Fruit fly (Drosophila melanogaster) whole organism, adult: ENCODE measurements around the gene CG33271.

Experiments
- CG11617 ChIP-seq: fragments of 200-800 bp; sonication (Bioruptor generic); optimal IDR thresholded peaks from 2 replicates; lab custom pipeline; 2017; ENCODE audit warnings: mild to moderate bottlenecking, missing biosample characterization, missing genetic modification reagents, missing genetic modification characterization
- CG14711 ChIP-seq: fragments of 200-800 bp; sonication (Bioruptor generic); optimal IDR thresholded peaks from 2 replicates; lab custom pipeline; 2018; ENCODE audit warnings: missing biosample characterization, mild to moderate bottlenecking, missing genetic modification characterization, moderate library complexity
- CG1620 ChIP-seq: fragments of 200-800 bp; sonication (Bioruptor generic); optimal IDR thresholded peaks from 2 replicates; lab custom pipeline; 2016; ENCODE audit warnings: missing biosample characterization, missing genetic modification characterization
- CG7045 ChIP-seq: fragments of 200-800 bp; sonication (Bioruptor generic); optimal IDR thresholded peaks from 2 replicates; lab custom pipeline; 2017; ENCODE audit warnings: missing biosample characterization, mild to moderate bottlenecking, missing genetic modification characterization
- CG7101 ChIP-seq: fragments of 200-800 bp; sonication (Bioruptor generic); optimal IDR thresholded peaks from 2 replicates; lab custom pipeline; 2018; ENCODE audit warnings: missing biosample characterization, mild to moderate bottlenecking, missing genetic modification characterization, moderate library complexity
- bab1 ChIP-seq: fragments of 200-800 bp; sonication (Bioruptor generic); optimal IDR thresholded peaks from 3 replicates; lab custom pipeline; 2019; ENCODE audit warnings: missing biosample characterization, mild to moderate bottlenecking, missing genetic modification characterization, moderate library complexity
- cnc ChIP-seq, 2 experiments: fragments of >200 bp; optimal IDR thresholded peaks; 2 replicates each; lab custom pipeline; 2017
- kay ChIP-seq: fragments of 200-800 bp; sonication (Bioruptor generic); peaks from one replicate; lab custom pipeline; 2016; ENCODE audit warnings: missing biosample characterization, missing genetic modification characterization, borderline replicate concordance
- ovo ChIP-seq: fragments of 200-800 bp; sonication (Bioruptor generic); optimal IDR thresholded peaks from 2 replicates; lab custom pipeline; 2016; ENCODE audit warnings: missing biosample characterization, missing genetic modification characterization
- pad ChIP-seq: fragments of 200-800 bp; sonication (Bioruptor generic); optimal IDR thresholded peaks from 3 replicates; lab custom pipeline; 2017; ENCODE audit warnings: missing biosample characterization, missing genetic modification characterization, mild to moderate bottlenecking, moderate library complexity, missing genetic modification reagents
- tj ChIP-seq: fragments of 200-800 bp; sonication (Bioruptor generic); optimal IDR thresholded peaks from 3 replicates; lab custom pipeline; 2017; ENCODE audit warnings: missing biosample characterization, mild to moderate bottlenecking, missing genetic modification characterization, moderate library complexity

- TF ChIP-seq CG7101, result no peak
- no peak for TF ChIP-seq pad (GFP tag; lab: Kevin White, UChicago)
- TF ChIP-seq kay (GFP tag; lab: Kevin White, UChicago), result no peak
- TF ChIP-seq CG14711, result no peak
- no peak for TF ChIP-seq CG11617 (GFP tag; lab: Kevin White, UChicago)
- TF ChIP-seq cnc (optimal IDR thresholded peaks at IDR 0.05; lab: Kevin White, UChicago), result no peak
- no peak for TF ChIP-seq CG1620 (GFP tag; lab: Kevin White, UChicago)
- TF ChIP-seq ovo (GFP tag; lab: Kevin White, UChicago), result no peak
- TF ChIP-seq bab1 (GFP tag; lab: Kevin White, UChicago), result no peak
- no peak for TF ChIP-seq CG7045 (GFP tag; lab: Kevin White, UChicago)
- peak; percentile 82 for TF ChIP-seq tj (GFP tag; lab: Kevin White, UChicago)
Measured at dm6 chr3L:11548009-11548408, 29.3 kb downstream of the CG33271 start.
